Fruit fly (Drosophila melanogaster): ENCODE results near the gene Roc1b.

The Roc1b gene

dm6 chr3L:371228-371627 is 13.4 kb downstream of the Roc1b start:
- no peak for TF ChIP-seq CG15710 (tag; optimal IDR thresholded peaks at IDR 0.05)
- TF ChIP-seq CG10348 (GFP tag; IDR thresholded peaks at IDR 0.05): no peak
- no peak for TF ChIP-seq CG4496 (GFP tag; IDR thresholded peaks at IDR 0.05)
- TF ChIP-seq CG32121 (GFP tag; IDR thresholded peaks at IDR 0.05): no peak
- no peak for TF ChIP-seq rn (GFP tag; IDR thresholded peaks at IDR 0.05)
- no peak for TF ChIP-seq CG8159 (tag; optimal IDR thresholded peaks at IDR 0.05)
- no peak for TF ChIP-seq D1 (tag; optimal IDR thresholded peaks at IDR 0.05)
- no peak for TF ChIP-seq CG17806 (tag; optimal IDR thresholded peaks at IDR 0.05)

dm6 chr3L:374582-374981 is 16.8 kb downstream of the Roc1b start:
- TF ChIP-seq CG9948 (tag; optimal IDR thresholded peaks at IDR 0.05) (no peak), Pif1B (GFP tag; optimal IDR thresholded peaks at IDR 0.05) (no peak), Snoo (tag; optimal IDR thresholded peaks at IDR 0.05) (no peak), CG34367 (tag; optimal IDR thresholded peaks at IDR 0.05) (no peak), CG14655 (GFP tag; optimal IDR thresholded peaks at IDR 0.05) (no peak), fd96Ca (GFP tag; IDR thresholded peaks at IDR 0.05) (no peak)

dm6 chr3L:375672-376071 is 17.9 kb downstream of the Roc1b start:
- TF ChIP-seq Pif1B (GFP tag; optimal IDR thresholded peaks at IDR 0.05) (no peak), rn (GFP tag; IDR thresholded peaks at IDR 0.05) (no peak), CG8301 (tag; optimal IDR thresholded peaks at IDR 0.05) (no peak), Snoo (tag; optimal IDR thresholded peaks at IDR 0.05) (no peak), CG4496 (GFP tag; IDR thresholded peaks at IDR 0.05) (no peak), CG15710 (tag; optimal IDR thresholded peaks at IDR 0.05) (no peak), EcR (GFP tag; optimal IDR thresholded peaks at IDR 0.05) (no peak), CG13204 (GFP tag; optimal IDR thresholded peaks at IDR 0.05) (no peak), CG32121 (GFP tag; IDR thresholded peaks at IDR 0.05) (no peak), CG9948 (tag; optimal IDR thresholded peaks at IDR 0.05) (no peak), CG34367 (tag; optimal IDR thresholded peaks at IDR 0.05) (no peak), CG10348 (GFP tag; IDR thresholded peaks at IDR 0.05) (no peak), Ets98B (GFP tag; IDR thresholded peaks at IDR 0.05) (no peak), CG12605 (GFP tag; IDR thresholded peaks at IDR 0.05) (no peak), CG14655 (GFP tag; optimal IDR thresholded peaks at IDR 0.05) (no peak)

dm6 chr3L:377222-378071 is 19.7 kb downstream of the Roc1b start:
- TF ChIP-seq rn (GFP tag; IDR thresholded peaks at IDR 0.05) (no peak), CG9948 (tag; optimal IDR thresholded peaks at IDR 0.05) (peak; percentile 69), Ets98B (GFP tag; IDR thresholded peaks at IDR 0.05) (no peak), Pif1A (GFP tag; optimal IDR thresholded peaks at IDR 0.05) (peak; percentile 66), Snoo (tag; optimal IDR thresholded peaks at IDR 0.05) (peak; percentile 69), CG15710 (tag; optimal IDR thresholded peaks at IDR 0.05) (peak; percentile 77), CG8301 (tag; optimal IDR thresholded peaks at IDR 0.05) (peak; percentile 59), Pif1B (GFP tag; optimal IDR thresholded peaks at IDR 0.05) (peak; percentile 48), CG8159 (tag; optimal IDR thresholded peaks at IDR 0.05) (peak; percentile 89), CG32121 (GFP tag; IDR thresholded peaks at IDR 0.05) (peak; percentile 48; the same call in 1 of the 2 replicates), gl (tag; optimal IDR thresholded peaks at IDR 0.05) (no peak), CG17806 (tag; optimal IDR thresholded peaks at IDR 0.05) (peak; percentile 72), CG10348 (GFP tag; IDR thresholded peaks at IDR 0.05) (no peak), CG14655 (GFP tag; optimal IDR thresholded peaks at IDR 0.05) (peak; percentile 68), D1 (tag; optimal IDR thresholded peaks at IDR 0.05) (no peak), fd96Ca (GFP tag; IDR thresholded peaks at IDR 0.05) (no peak), CG34367 (tag; optimal IDR thresholded peaks at IDR 0.05) (peak; percentile 50), CG13204 (GFP tag; optimal IDR thresholded peaks at IDR 0.05) (no peak), CG4496 (GFP tag; IDR thresholded peaks at IDR 0.05) (peak; percentile 65; the same call in 2 of the 3 replicates), CG12605 (GFP tag; IDR thresholded peaks at IDR 0.05) (no peak)

DNA sequence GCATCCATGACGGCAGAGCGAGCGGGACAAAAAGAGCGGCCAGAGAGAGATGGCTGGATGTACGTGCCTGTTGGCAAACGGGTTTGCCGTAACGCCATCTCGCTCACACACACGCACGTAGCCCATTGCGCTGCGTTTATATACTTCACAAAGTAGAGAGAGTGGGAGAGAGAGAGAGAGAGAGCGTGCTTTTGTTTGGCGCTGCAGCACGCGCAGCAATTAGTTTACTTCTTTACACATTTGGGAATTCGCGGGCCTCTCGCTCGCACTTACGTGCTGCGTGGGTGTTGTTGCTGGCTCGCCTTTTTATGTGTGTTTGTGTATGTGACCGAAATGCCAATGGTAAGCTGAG is 20.3 kb downstream of the Roc1b start:
- TF ChIP-seq CG9948 (tag; optimal IDR thresholded peaks at IDR 0.05) (no peak), CG34367 (tag; optimal IDR thresholded peaks at IDR 0.05) (no peak), Snoo (tag; optimal IDR thresholded peaks at IDR 0.05) (no peak), CG10348 (GFP tag; IDR thresholded peaks at IDR 0.05) (no peak), rn (GFP tag; IDR thresholded peaks at IDR 0.05) (no peak), Pif1A (GFP tag; optimal IDR thresholded peaks at IDR 0.05) (no peak), D1 (tag; optimal IDR thresholded peaks at IDR 0.05) (no peak), CG12605 (GFP tag; IDR thresholded peaks at IDR 0.05) (no peak), CG15710 (tag; optimal IDR thresholded peaks at IDR 0.05) (no peak), Pif1B (GFP tag; optimal IDR thresholded peaks at IDR 0.05) (no peak), CG32121 (GFP tag; IDR thresholded peaks at IDR 0.05) (no peak), CG14655 (GFP tag; optimal IDR thresholded peaks at IDR 0.05) (no peak), Ets98B (GFP tag; IDR thresholded peaks at IDR 0.05) (no peak), CG8159 (tag; optimal IDR thresholded peaks at IDR 0.05) (no peak), CG13204 (GFP tag; optimal IDR thresholded peaks at IDR 0.05) (no peak), gl (tag; optimal IDR thresholded peaks at IDR 0.05) (no peak)

- no peak for TF ChIP-seq CG8301 (tag; optimal IDR thresholded peaks at IDR 0.05)
- no peak for TF ChIP-seq EcR (GFP tag; optimal IDR thresholded peaks at IDR 0.05)
- TF ChIP-seq CG4496 (GFP tag; IDR thresholded peaks at IDR 0.05): no peak
- no peak for TF ChIP-seq CG9948 (tag; optimal IDR thresholded peaks at IDR 0.05)
- TF ChIP-seq rn (GFP tag; IDR thresholded peaks at IDR 0.05): no peak
- TF ChIP-seq Pif1B (GFP tag; optimal IDR thresholded peaks at IDR 0.05): no peak
- TF ChIP-seq Ets98B (GFP tag; IDR thresholded peaks at IDR 0.05): no peak
- TF ChIP-seq CG13204 (GFP tag; optimal IDR thresholded peaks at IDR 0.05): no peak
- TF ChIP-seq CG32121 (GFP tag; IDR thresholded peaks at IDR 0.05): no peak
- TF ChIP-seq CG15710 (tag; optimal IDR thresholded peaks at IDR 0.05): no peak
- TF ChIP-seq CG10348 (GFP tag; IDR thresholded peaks at IDR 0.05): no peak
- no peak for TF ChIP-seq CG17806 (tag; optimal IDR thresholded peaks at IDR 0.05)
- TF ChIP-seq Snoo (tag; optimal IDR thresholded peaks at IDR 0.05): no peak
- TF ChIP-seq fd96Ca (GFP tag; IDR thresholded peaks at IDR 0.05): no peak
- TF ChIP-seq CG12605 (GFP tag; IDR thresholded peaks at IDR 0.05): no peak
- no peak for TF ChIP-seq CG8159 (tag; optimal IDR thresholded peaks at IDR 0.05)
- TF ChIP-seq Pif1A (GFP tag; optimal IDR thresholded peaks at IDR 0.05): no peak
- TF ChIP-seq CG14655 (GFP tag; optimal IDR thresholded peaks at IDR 0.05): no peak
- no peak for TF ChIP-seq D1 (tag; optimal IDR thresholded peaks at IDR 0.05)
Measured at dm6 chr3L:378906-379305, 21.1 kb downstream of the Roc1b start.
